Worm (Caenorhabditis elegans) whole organism, young adult: ENCODE measurements around the gene F13D12.3.
A peak's percentile ranks its signal among the peaks of the same experiment; 100 is the strongest.

Experiments used
- B0261.1 ChIP-seq: sonication (generic microtip); optimal IDR thresholded peaks from 2 replicates; lab custom pipeline; 2016; ENCODE audit warnings: mild to moderate bottlenecking, missing genetic modification characterization, moderate library complexity, missing compliant biosample characterization
- B0336.3 ChIP-seq: fragments of 200-800 bp; sonication (Bioruptor generic); IDR thresholded peaks from 2 replicates; pipeline ENCODE4 v1.3.6; 2022; ENCODE audit warnings: missing genetic modification characterization, missing compliant biosample characterization
- C17E4.6 ChIP-seq: fragments of 200-800 bp; sonication (Bioruptor generic); IDR thresholded peaks from 2 replicates; pipeline ENCODE4 v1.3.6; 2022; ENCODE audit warnings: missing genetic modification reagents, missing genetic modification characterization, missing compliant biosample characterization
- D2030.7 ChIP-seq: fragments of 200-800 bp; sonication (Bioruptor generic); IDR thresholded peaks from 2 replicates; pipeline ENCODE4 v1.3.6; 2022; ENCODE audit warnings: missing genetic modification reagents, missing genetic modification characterization, missing compliant biosample characterization
- F22D6.2 ChIP-seq: sonication (generic microtip); optimal IDR thresholded peaks from 2 replicates; lab custom pipeline; 2016; ENCODE audit warnings: mild to moderate bottlenecking, missing genetic modification characterization, missing compliant biosample characterization
- F23B12.7 ChIP-seq: sonication (generic microtip); optimal IDR thresholded peaks from 2 replicates; lab custom pipeline; 2017; ENCODE audit warnings: missing genetic modification characterization, mild to moderate bottlenecking, missing compliant biosample characterization, antibody characterized with exemption, moderate library complexity; ENCODE audit not compliant: insufficient read depth
- F33H1.4 ChIP-seq: fragments of 200-800 bp; sonication (Bioruptor generic); IDR thresholded peaks from 2 replicates; pipeline ENCODE4 v1.3.6; 2022; ENCODE audit warnings: missing genetic modification reagents, missing genetic modification characterization, missing compliant biosample characterization
- F39B2.1 ChIP-seq: fragments of 200-800 bp; sonication (Bioruptor generic); IDR thresholded peaks from 2 replicates; pipeline ENCODE4 v1.3.6; 2022; ENCODE audit warnings: missing genetic modification reagents, missing genetic modification characterization, missing compliant biosample characterization
- F49E8.2 ChIP-seq: sonication (generic microtip); optimal IDR thresholded peaks from 3 replicates; lab custom pipeline; 2017; ENCODE audit warnings: missing genetic modification characterization, mild to moderate bottlenecking, missing compliant biosample characterization, antibody characterized with exemption, moderate library complexity; ENCODE audit not compliant: insufficient read depth
- F52B5.7 ChIP-seq: sonication (generic microtip); optimal IDR thresholded peaks from 2 replicates; lab custom pipeline; 2016; ENCODE audit warnings: mild to moderate bottlenecking, missing genetic modification characterization, missing compliant biosample characterization
- F57A8.1 ChIP-seq: fragments of 200-800 bp; sonication (Bioruptor generic); optimal IDR thresholded peaks from 2 replicates; lab custom pipeline; 2018; ENCODE audit warnings: mild to moderate bottlenecking, missing genetic modification characterization, moderate library complexity, missing compliant biosample characterization
- K11D2.4 ChIP-seq: fragments of 200-800 bp; sonication (Bioruptor generic); IDR thresholded peaks from 2 replicates; pipeline ENCODE4 v1.3.6; 2022; ENCODE audit warnings: missing genetic modification reagents, missing genetic modification characterization, missing compliant biosample characterization
- ZK185.1 ChIP-seq: sonication (generic microtip); optimal IDR thresholded peaks from 2 replicates; lab custom pipeline; 2016; ENCODE audit warnings: mild to moderate bottlenecking, missing genetic modification characterization, missing compliant biosample characterization; ENCODE audit not compliant: poor library complexity, severe bottlenecking
- atf-7 ChIP-seq: sonication (generic microtip); optimal IDR thresholded peaks from 2 replicates; lab custom pipeline; 2017; ENCODE audit warnings: mild to moderate bottlenecking, missing genetic modification characterization, missing compliant biosample characterization
- athp-1 ChIP-seq: sonication (generic microtip); optimal IDR thresholded peaks from 2 replicates; lab custom pipeline; 2017; ENCODE audit warnings: mild to moderate bottlenecking, missing genetic modification characterization, missing compliant biosample characterization
- attf-3 ChIP-seq: fragments of 200-800 bp; sonication (Bioruptor generic); conservative IDR thresholded peaks from 2 replicates; pipeline ENCODE4 v1.3.6; 2022; ENCODE audit warnings: missing genetic modification reagents, missing genetic modification characterization, missing compliant biosample characterization
- bed-1 ChIP-seq: fragments of 200-800 bp; sonication (Bioruptor generic); IDR thresholded peaks from 2 replicates; pipeline ENCODE4 v1.3.6; 2022; ENCODE audit warnings: missing genetic modification reagents, missing genetic modification characterization, missing compliant biosample characterization
- bed-2 ChIP-seq: fragments of 200-800 bp; sonication (Bioruptor generic); IDR thresholded peaks from 2 replicates; pipeline ENCODE4 v1.3.6; 2022; ENCODE audit warnings: missing genetic modification reagents, missing genetic modification characterization, missing compliant biosample characterization
- cebp-1 ChIP-seq, 2 experiments: fragments of 200-800 bp in 1 of 2; sonication (Bioruptor generic) in 1 of 2; sonication (generic microtip) in 1 of 2; IDR thresholded peaks in 1 of 2; optimal IDR thresholded peaks in 1 of 2; 2 replicates each; pipeline versions ENCODE4 v1.3.6 to Lab custom; 2017 to 2022; ENCODE audit warnings: missing compliant biosample characterization in 2 of 2, missing genetic modification characterization in 2 of 2, mild to moderate bottlenecking in 1 of 2, missing genetic modification reagents in 1 of 2, moderate library complexity in 1 of 2
- cebp-2 ChIP-seq: fragments of 200-800 bp; sonication (Bioruptor generic); IDR thresholded peaks from 2 replicates; pipeline ENCODE4 v1.3.6; 2022; ENCODE audit warnings: missing genetic modification characterization, missing compliant biosample characterization
- chd-7 ChIP-seq: sonication (generic microtip); optimal IDR thresholded peaks from 2 replicates; lab custom pipeline; 2016; ENCODE audit warnings: mild to moderate bottlenecking, missing genetic modification characterization, moderate library complexity, missing compliant biosample characterization
- efl-1 ChIP-seq: fragments of 150-350 bp; optimal IDR thresholded peaks from 2 replicates; lab custom pipeline; 2014; ENCODE audit warnings: missing biosample characterization, missing genetic modification reagents, missing genetic modification characterization
- egl-44 ChIP-seq: fragments of 200-800 bp; sonication (Bioruptor generic); IDR thresholded peaks from 2 replicates; pipeline ENCODE4 v1.3.6; 2022; ENCODE audit warnings: missing genetic modification reagents, missing genetic modification characterization, missing compliant biosample characterization
- fkh-3 ChIP-seq: sonication (generic microtip); optimal IDR thresholded peaks from 2 replicates; lab custom pipeline; 2016; ENCODE audit warnings: mild to moderate bottlenecking, missing genetic modification characterization, missing compliant biosample characterization
- gei-17 ChIP-seq: fragments of 200-800 bp; sonication (Bioruptor generic); optimal IDR thresholded peaks from 2 replicates; lab custom pipeline; 2018; ENCODE audit warnings: mild to moderate bottlenecking, missing genetic modification characterization, missing compliant biosample characterization
- hmg-1.2 ChIP-seq: fragments of 200-800 bp; sonication (Bioruptor generic); IDR thresholded peaks from 2 replicates; pipeline ENCODE4 v1.3.6; 2022; ENCODE audit warnings: missing genetic modification reagents, missing genetic modification characterization, missing compliant biosample characterization
- lsl-1 ChIP-seq: fragments of 200-800 bp; sonication (Bioruptor generic); optimal IDR thresholded peaks from 2 replicates; lab custom pipeline; 2018; ENCODE audit warnings: mild to moderate bottlenecking, missing genetic modification characterization, moderate library complexity, missing compliant biosample characterization
- lsy-27 ChIP-seq: sonication (generic microtip); optimal IDR thresholded peaks from 2 replicates; lab custom pipeline; 2017; ENCODE audit warnings: missing genetic modification characterization, mild to moderate bottlenecking, missing compliant biosample characterization, antibody characterized with exemption, missing genotype, borderline replicate concordance; ENCODE audit not compliant: insufficient read depth
- madf-6 ChIP-seq: fragments of 200-800 bp; sonication (Bioruptor generic); IDR thresholded peaks from 2 replicates; pipeline ENCODE4 v1.3.6; 2022; ENCODE audit warnings: missing genetic modification reagents, missing genetic modification characterization, missing compliant biosample characterization
- nfya-1 ChIP-seq: sonication (generic microtip); optimal IDR thresholded peaks from 2 replicates; lab custom pipeline; 2017; ENCODE audit warnings: antibody characterized with exemption, missing compliant biosample characterization, missing genetic modification characterization, borderline replicate concordance; ENCODE audit not compliant: insufficient read depth
- nfyb-1 ChIP-seq: fragments of 200-800 bp; sonication (Bioruptor generic); IDR thresholded peaks from 2 replicates; pipeline ENCODE4 v1.3.6; 2022; ENCODE audit warnings: missing genetic modification reagents, missing genetic modification characterization, missing compliant biosample characterization
- nhr-90 ChIP-seq: sonication (generic microtip); optimal IDR thresholded peaks from 2 replicates; lab custom pipeline; 2016; ENCODE audit warnings: missing genotype, mild to moderate bottlenecking, missing genetic modification characterization, missing compliant biosample characterization
- pbrm-1 ChIP-seq: fragments of 200-800 bp; sonication (Bioruptor generic); IDR thresholded peaks from 2 replicates; pipeline ENCODE4 v1.3.6; 2022; ENCODE audit warnings: missing genetic modification reagents, missing genetic modification characterization, missing compliant biosample characterization
- rcor-1 ChIP-seq: fragments of 200-800 bp; sonication (Bioruptor generic); IDR thresholded peaks from 2 replicates; pipeline ENCODE4 v1.3.6; 2022; ENCODE audit warnings: missing genetic modification reagents, missing genetic modification characterization, missing compliant biosample characterization
- sea-2 ChIP-seq: fragments of 200-800 bp; sonication (Bioruptor generic); IDR thresholded peaks from 2 replicates; pipeline ENCODE4 v1.3.6; 2022; ENCODE audit warnings: missing genetic modification characterization, missing compliant biosample characterization
- snpc-1.3 ChIP-seq: sonication (generic microtip); optimal IDR thresholded peaks from 2 replicates; lab custom pipeline; 2017; ENCODE audit warnings: missing genetic modification characterization, mild to moderate bottlenecking, missing compliant biosample characterization, antibody characterized with exemption, moderate library complexity, missing genotype, missing genetic modification reagents; ENCODE audit not compliant: insufficient read depth
- snpc-4 ChIP-seq, 5 experiments: fragments of 150-350 bp in 1 of 5; sonication (generic microtip) in 4 of 5; optimal IDR thresholded peaks; 2 replicates each; lab custom pipeline; 2014 to 2018; ENCODE audit warnings: missing genetic modification characterization in 5 of 5, missing biosample characterization in 3 of 5, antibody characterized with exemption in 2 of 5, mild to moderate bottlenecking in 2 of 5, missing compliant biosample characterization in 2 of 5, missing genotype in 2 of 5, moderate library complexity in 2 of 5, missing genetic modification reagents in 1 of 5
- somi-1 ChIP-seq: fragments of 200-800 bp; sonication (Bioruptor generic); optimal IDR thresholded peaks from 2 replicates; lab custom pipeline; 2018; ENCODE audit warnings: mild to moderate bottlenecking, missing genetic modification characterization, missing compliant biosample characterization
- sptf-2 ChIP-seq: fragments of 200-800 bp; sonication (Bioruptor generic); optimal IDR thresholded peaks from 2 replicates; lab custom pipeline; 2018; ENCODE audit warnings: mild to moderate bottlenecking, missing genetic modification characterization, missing compliant biosample characterization
- tbp1 ChIP-seq: fragments of 200-800 bp; sonication (Bioruptor generic); optimal IDR thresholded peaks from 2 replicates; lab custom pipeline; 2018; ENCODE audit warnings: mild to moderate bottlenecking, missing genetic modification characterization, missing compliant biosample characterization
- zim-3 ChIP-seq: sonication (generic microtip); optimal IDR thresholded peaks from 2 replicates; lab custom pipeline; 2017; ENCODE audit warnings: mild to moderate bottlenecking, missing genetic modification characterization, moderate library complexity, missing compliant biosample characterization
- ztf-26 ChIP-seq: sonication (generic microtip); optimal IDR thresholded peaks from 2 replicates; lab custom pipeline; 2017; ENCODE audit warnings: missing genetic modification characterization, missing compliant biosample characterization
- ztf-28 ChIP-seq: fragments of 200-800 bp; sonication (Bioruptor generic); IDR thresholded peaks from 2 replicates; pipeline ENCODE4 v1.3.6; 2022; ENCODE audit warnings: missing genetic modification reagents, missing genetic modification characterization, missing compliant biosample characterization
- ztf-3 ChIP-seq: fragments of 200-800 bp; sonication (Bioruptor generic); optimal IDR thresholded peaks from 2 replicates; lab custom pipeline; 2018; ENCODE audit warnings: mild to moderate bottlenecking, missing genetic modification characterization, missing compliant biosample characterization

F13D12.3 gene

DNA sequence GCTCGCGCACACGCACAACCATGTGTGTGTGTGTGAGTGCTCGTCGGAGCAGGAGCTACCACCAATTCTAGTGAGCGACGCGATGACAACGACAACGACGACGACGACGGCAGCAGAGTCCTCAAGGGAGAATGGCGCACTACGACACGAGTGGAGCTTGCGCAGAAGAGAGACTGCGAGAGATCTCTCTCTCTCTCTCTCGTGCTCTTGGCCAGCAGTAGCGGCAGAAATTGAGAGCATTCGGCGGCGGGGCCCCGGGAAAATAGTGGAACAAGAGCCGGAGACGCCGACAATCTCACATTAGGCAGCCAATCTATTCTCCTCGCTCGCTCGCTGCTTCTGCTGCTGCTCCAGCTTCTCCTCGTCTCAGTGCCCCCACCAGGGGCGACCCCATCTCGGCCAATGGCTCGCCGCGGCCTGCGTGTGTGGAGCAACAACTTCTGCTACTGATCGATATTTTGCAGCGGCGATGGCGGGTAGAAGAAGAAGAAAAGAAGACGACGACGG, 26.6 kb downstream of the F13D12.3 start (continued):
- TF ChIP-seq sea-2 (no peak), C17E4.6 (no peak), attf-3 (no peak), F33H1.4 (no peak), K11D2.4 (0 out of 2 replicates have a peak, but pooled peaks have one; percentile 37), fkh-3 (tag; lab: Kevin White, UChicago) (no peak), lsy-27 (tag; lab: Kevin White, UChicago) (no peak), nfyb-1 (0 out of 2 replicates have a peak, but pooled peaks have one; percentile 24), lsl-1 (no peak), zim-3 (tag; lab: Kevin White, UChicago) (peak; percentile 72), B0336.3 (GFP tag; lab: Robert Waterston, UW) (peak; percentile 56; the same call in 1 of the 2 replicates), nhr-90 (tag; lab: Kevin White, UChicago) (peak; percentile 8), bed-2 (GFP tag; lab: Robert Waterston, UW) (peak; percentile 23; the same call in 1 of the 2 replicates), F49E8.2 (tag; lab: Kevin White, UChicago) (no peak), B0261.1 (tag; lab: Kevin White, UChicago) (no peak), rcor-1 (GFP tag; lab: Robert Waterston, UW) (0 out of 2 replicates have a peak, but pooled peaks have one; percentile 35), ZK185.1 (peak; percentile 48), gei-17 (GFP tag; lab: Kevin White, UChicago) (peak; percentile 33), cebp-1 (GFP tag; IDR thresholded peaks at IDR 0.05; lab: Robert Waterston, UW) (no peak), cebp-1 (tag; optimal IDR thresholded peaks at IDR 0.05; lab: Kevin White, UChicago) (peak; percentile 69), bed-1 (GFP tag; lab: Robert Waterston, UW) (no peak), chd-7 (peak; percentile 40), snpc-1.3 (tag; lab: Kevin White, UChicago) (no peak), F57A8.1 (no peak), somi-1 (GFP tag; lab: Kevin White, UChicago) (no peak), ztf-3 (GFP tag; lab: Kevin White, UChicago) (no peak), F52B5.7 (tag; lab: Kevin White, UChicago) (peak; percentile 60), pbrm-1 (GFP tag; lab: Robert Waterston, UW) (peak; percentile 51; the same call in 1 of the 2 replicates)

DNA sequence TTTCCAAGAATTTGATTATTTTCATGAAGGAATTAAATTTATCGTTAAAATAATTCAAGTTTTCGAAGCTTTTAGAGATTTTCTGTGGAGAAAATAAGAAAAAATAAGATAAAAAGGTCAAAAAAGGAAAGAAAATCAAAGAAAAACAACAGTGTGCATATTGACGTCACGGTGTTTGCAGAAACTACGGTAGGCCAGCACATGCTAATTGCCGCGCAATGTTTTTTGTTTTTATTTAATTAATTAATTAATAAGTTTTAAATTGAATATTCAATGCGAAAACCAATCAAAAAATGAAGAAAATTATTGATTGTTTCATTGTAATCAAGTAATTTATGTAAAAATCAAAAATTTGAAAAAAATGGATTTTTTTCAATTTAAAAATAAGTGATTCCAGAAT, 27.7 kb downstream of the F13D12.3 start:
- peak; percentile 1 for TF ChIP-seq F23B12.7 (tag; lab: Kevin White, UChicago)
- no peak for TF ChIP-seq cebp-2 (GFP tag; lab: Robert Waterston, UW)
- peak; percentile 27 for TF ChIP-seq athp-1 (tag; lab: Kevin White, UChicago)
- TF ChIP-seq tbp1 (GFP tag; lab: Kevin White, UChicago), result no peak
- TF ChIP-seq lsl-1, result peak; percentile 67
- TF ChIP-seq madf-6 (GFP tag; lab: Robert Waterston, UW), result peak; percentile 39; the same call in 1 of the 2 replicates
- TF ChIP-seq D2030.7, result 0 out of 2 replicates have a peak, but pooled peaks have one; percentile 13

DNA sequence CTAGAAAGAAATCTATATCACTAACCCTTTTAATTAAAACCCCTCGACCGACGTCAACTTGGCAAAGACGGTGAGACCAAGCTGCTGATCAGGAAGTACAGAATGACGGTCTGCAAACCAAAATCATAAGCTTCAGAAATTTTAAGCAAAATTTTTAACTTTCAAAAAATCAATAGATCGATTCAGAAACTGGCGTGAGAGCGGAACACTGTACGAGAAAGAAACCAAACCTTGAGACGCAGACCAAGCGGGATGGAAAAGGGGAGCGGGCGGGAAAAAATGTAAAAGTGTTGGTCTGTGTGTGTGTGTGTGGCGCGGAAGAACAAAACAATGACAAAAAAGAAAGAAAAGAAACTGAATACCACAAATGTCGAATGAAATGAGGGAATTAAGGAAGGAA, 28.3 kb downstream of the F13D12.3 start, which contains the start of the genes F44E5.17 and gpb-1:
Gene F44E5.17 (minus strand): TSS at position 101 of the 400 bp plus-strand sequence.
Gene gpb-1 (minus strand): TSS at position 118 of the 400 bp plus-strand sequence.
- TF ChIP-seq snpc-4 (GFP tag; optimal IDR thresholded peaks at IDR 0.05; lab: Kevin White, UChicago) (no peak), snpc-4 (tag; optimal IDR thresholded peaks at IDR 0.05; lab: Kevin White, UChicago) (no peak), ztf-28 (GFP tag; lab: Robert Waterston, UW) (no peak), hmg-1.2 (peak; percentile 11; the same call in 1 of the 2 replicates), ztf-3 (GFP tag; lab: Kevin White, UChicago) (no peak), cebp-1 (GFP tag; IDR thresholded peaks at IDR 0.05; lab: Robert Waterston, UW) (no peak), cebp-1 (tag; optimal IDR thresholded peaks at IDR 0.05; lab: Kevin White, UChicago) (no peak), ztf-26 (tag; lab: Kevin White, UChicago) (no peak), sptf-2 (no peak), F22D6.2 (tag; lab: Kevin White, UChicago) (no peak), atf-7 (tag; lab: Kevin White, UChicago) (no peak), nfya-1 (tag; lab: Kevin White, UChicago) (no peak), egl-44 (GFP tag; lab: Robert Waterston, UW) (no peak), efl-1 (GFP tag; lab: Kevin White, UChicago) (peak; percentile 6), F39B2.1 (no peak)
